Fruit fly (Drosophila melanogaster): ENCODE measurements around the gene CG42822.

DNA sequence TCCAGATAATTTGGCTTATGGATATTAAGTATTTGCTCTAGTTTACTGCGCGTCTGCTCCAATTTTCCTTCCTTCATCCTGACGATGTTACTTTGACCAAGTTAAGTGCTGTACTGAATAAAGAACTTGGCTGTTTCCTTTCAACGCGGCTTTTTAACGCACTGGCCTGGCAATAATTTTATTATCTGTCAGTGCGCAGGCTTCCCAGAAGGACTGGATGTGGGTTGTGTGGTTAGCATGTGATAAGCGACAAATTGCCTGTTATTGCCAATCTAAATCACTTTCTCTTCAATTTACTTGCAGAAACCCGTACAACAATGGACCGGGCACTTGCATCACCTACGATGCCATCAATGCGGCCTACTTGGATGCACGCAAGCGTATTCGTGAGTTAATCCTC, 26.9 kb downstream of the CG42822 start, which contains the start of gene CG14331:
- no peak for TF ChIP-seq psq (optimal IDR thresholded peaks at IDR 0.05)
- TF ChIP-seq h (optimal IDR thresholded peaks at IDR 0.05), result no peak

Measured in Kc167 (cell line).